Worm (Caenorhabditis elegans) whole organism, early embryonic: ENCODE data around the gene C13A10.1.

Experiments
- B0310.2 ChIP-seq: sonication (generic microtip); optimal IDR thresholded peaks from 2 replicates; lab custom pipeline; 2016; ENCODE audit warnings: mild to moderate bottlenecking, missing genetic modification characterization, missing compliant biosample characterization
- F13C5.2 ChIP-seq: sonication (generic microtip); optimal IDR thresholded peaks from 2 replicates; lab custom pipeline; 2017; ENCODE audit warnings: mild to moderate bottlenecking, missing genetic modification characterization, inconsistent platforms, missing compliant biosample characterization
- ama-1 ChIP-seq: fragments of 150-350 bp; optimal IDR thresholded peaks from 2 replicates; lab custom pipeline; 2014
- ceh-13 ChIP-seq: fragments of 200-800 bp; sonication (Bioruptor generic); optimal IDR thresholded peaks from 2 replicates; lab custom pipeline; 2018; ENCODE audit warnings: mild to moderate bottlenecking, missing genetic modification characterization, missing compliant biosample characterization
- ceh-36 ChIP-seq: sonication (generic microtip); optimal IDR thresholded peaks from 2 replicates; lab custom pipeline; 2016; ENCODE audit warnings: missing genetic modification characterization, inconsistent platforms, missing compliant biosample characterization
- flt-1 ChIP-seq: fragments of 200-800 bp; sonication (Bioruptor generic); IDR thresholded peaks from 2 replicates; pipeline ENCODE4 v1.3.6; 2022; ENCODE audit warnings: missing genetic modification characterization, missing compliant biosample characterization
- hmbx-1 ChIP-seq: sonication (generic microtip); optimal IDR thresholded peaks from 2 replicates; lab custom pipeline; 2016; ENCODE audit warnings: mild to moderate bottlenecking, missing genetic modification characterization, missing compliant biosample characterization
- hnd-1 ChIP-seq: sonication (generic microtip); optimal IDR thresholded peaks from 2 replicates; lab custom pipeline; 2016; ENCODE audit warnings: missing genetic modification characterization, missing compliant biosample characterization
- pes-1 ChIP-seq: fragments of 200-800 bp; sonication (Bioruptor generic); IDR thresholded peaks from 2 replicates; pipeline ENCODE4 v1.3.6; 2022; ENCODE audit warnings: missing genetic modification reagents, missing genetic modification characterization, missing compliant biosample characterization
- scrt-1 ChIP-seq: fragments of 200-800 bp; sonication (Bioruptor generic); IDR thresholded peaks from 2 replicates; pipeline ENCODE4 v1.3.6; 2022; ENCODE audit warnings: missing genetic modification characterization, missing compliant biosample characterization
- sea-1 ChIP-seq: fragments of 200-800 bp; sonication (Bioruptor generic); conservative IDR thresholded peaks from 2 replicates; pipeline ENCODE4 v1.3.6; 2022; ENCODE audit warnings: missing genetic modification characterization, missing compliant biosample characterization
- tbx-11 ChIP-seq: fragments of 200-800 bp; sonication (Bioruptor generic); IDR thresholded peaks from 2 replicates; pipeline ENCODE4 v1.3.6; 2022; ENCODE audit warnings: missing genetic modification characterization, missing compliant biosample characterization
- tbx-37 ChIP-seq: fragments of 200-800 bp; sonication (Bioruptor generic); conservative IDR thresholded peaks from 2 replicates; pipeline ENCODE4 v1.3.6; 2022; ENCODE audit warnings: missing genetic modification reagents, missing genetic modification characterization, missing compliant biosample characterization
- tra-4 ChIP-seq: sonication (generic microtip); optimal IDR thresholded peaks from 2 replicates; lab custom pipeline; 2017; ENCODE audit warnings: missing genetic modification characterization, missing compliant biosample characterization

Gene C13A10.1

DNA sequence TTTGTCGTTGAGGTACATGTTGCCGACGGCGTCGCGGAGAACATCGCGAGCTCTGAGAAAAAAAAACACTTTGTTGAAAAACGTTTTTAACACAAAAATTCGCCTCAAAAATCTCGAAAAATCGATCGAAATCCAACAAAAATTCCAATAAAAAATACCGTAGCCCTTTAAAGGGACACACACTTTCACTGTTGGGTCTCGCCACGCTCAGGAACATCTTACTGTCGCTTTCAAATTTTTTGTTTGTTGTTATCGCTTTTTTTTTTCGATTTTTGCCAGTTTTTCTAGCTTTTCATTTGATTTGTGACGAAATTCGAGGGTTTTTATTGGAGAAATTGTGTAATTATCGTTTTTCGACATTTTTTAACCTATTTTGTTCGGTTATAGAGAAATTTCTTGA, 48.9 kb downstream of the C13A10.1 start:
- TF ChIP-seq tra-4 (tag; lab: Kevin White, UChicago) (no peak), B0310.2 (tag; lab: Kevin White, UChicago) (no peak), tbx-37 (no peak), sea-1 (GFP tag; lab: Robert Waterston, UW) (no peak), scrt-1 (no peak), flt-1 (GFP tag; lab: Robert Waterston, UW) (no peak), ceh-36 (tag; lab: Kevin White, UChicago) (no peak), ceh-13 (GFP tag; lab: Kevin White, UChicago) (no peak)

DNA sequence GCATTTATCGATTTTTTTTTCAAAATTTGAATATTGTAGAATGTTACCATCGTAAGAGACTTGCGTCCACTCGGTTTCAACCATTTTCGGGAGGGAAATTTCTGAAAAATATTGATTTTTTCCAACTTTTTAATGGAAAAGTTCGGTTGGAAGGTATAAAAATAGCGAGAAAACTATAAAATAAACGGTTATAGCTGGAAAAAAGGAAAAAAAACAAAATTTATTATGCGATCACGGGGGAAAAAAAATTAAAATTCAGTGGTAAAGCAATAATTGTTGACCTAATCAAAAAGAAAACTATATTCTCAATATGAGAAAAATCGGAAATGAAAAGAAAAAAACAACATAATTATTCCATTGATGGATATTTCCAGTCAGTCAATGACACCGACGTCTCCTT, 49.4 kb downstream of the C13A10.1 start, which contains the start of gene emc-2:
Gene emc-2 (minus strand): TSS at position 101 of the 400 bp plus-strand sequence.
- TF ChIP-seq sea-1 (GFP tag; lab: Robert Waterston, UW) (no peak), hmbx-1 (tag; lab: Kevin White, UChicago) (no peak), pes-1 (GFP tag; lab: Robert Waterston, UW) (no peak), ama-1 (lab: Kevin White, UChicago) (no peak), F13C5.2 (no peak)

DNA sequence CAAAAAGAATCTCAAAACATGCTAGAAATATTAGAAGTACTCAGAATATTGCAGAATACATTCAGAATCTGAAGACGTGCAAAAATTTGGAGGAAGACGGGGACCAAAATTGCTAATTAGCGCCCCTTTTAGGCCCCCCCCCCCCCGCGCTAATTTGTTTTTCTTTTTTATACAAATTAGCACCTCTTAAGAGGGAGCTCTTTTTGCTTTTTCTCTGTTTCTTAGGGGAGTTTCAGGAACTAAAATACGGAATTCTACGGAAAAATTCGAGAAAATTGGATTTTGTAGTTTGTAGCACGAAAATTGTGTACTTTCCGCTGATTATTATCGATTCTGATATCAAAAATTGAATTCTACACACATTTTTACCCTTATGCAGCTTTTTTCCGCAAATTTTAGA, 53.9 kb downstream of the C13A10.1 start, which contains the start of gene glb-31:
Gene glb-31 (minus strand): TSS at position 101 of the 400 bp plus-strand sequence.
- TF ChIP-seq ceh-13 (GFP tag; lab: Kevin White, UChicago) (no peak), tbx-11 (GFP tag; lab: Robert Waterston, UW) (no peak), F13C5.2 (no peak), tbx-37 (no peak), tra-4 (tag; lab: Kevin White, UChicago) (no peak), sea-1 (GFP tag; lab: Robert Waterston, UW) (no peak), ceh-36 (tag; lab: Kevin White, UChicago) (no peak), ama-1 (lab: Kevin White, UChicago) (no peak), hnd-1 (tag; lab: Kevin White, UChicago) (no peak)
